Worm (Caenorhabditis elegans): ENCODE measurements around the gene B0457.6.

- TF ChIP-seq hmg-4 (GFP tag; optimal IDR thresholded peaks at IDR 0.05) (no peak), ama-1 (optimal IDR thresholded peaks at IDR 0.05) (no peak), B0310.2 (tag; optimal IDR thresholded peaks at IDR 0.05) (no peak), hnd-1 (tag; optimal IDR thresholded peaks at IDR 0.05) (no peak), hmbx-1 (tag; optimal IDR thresholded peaks at IDR 0.05) (no peak), tbx-11 (GFP tag; IDR thresholded peaks at IDR 0.05) (no peak), flt-1 (GFP tag; IDR thresholded peaks at IDR 0.05) (no peak)
These were observed 25.2 kb downstream of the B0457.6 start, which contains the start of gene cutl-15 for ce11 chrII:8947391-8947790.
